Worm (Caenorhabditis elegans) whole organism, L4/young adult: ENCODE results near the gene ncx-7.

Source experiments
- W03F9.2 ChIP-seq: fragments of 150-350 bp; optimal IDR thresholded peaks from 2 replicates; lab custom pipeline; 2014; ENCODE audit warnings: missing biosample characterization, missing genetic modification characterization
- dao-5 ChIP-seq: sonication (generic microtip); optimal IDR thresholded peaks from 2 replicates; lab custom pipeline; 2016; ENCODE audit warnings: missing genotype, missing genetic modification characterization, moderate library complexity, missing compliant biosample characterization
- him-1 ChIP-seq: sonication (generic microtip); optimal IDR thresholded peaks from 2 replicates; lab custom pipeline; 2016; ENCODE audit warnings: missing genotype, missing genetic modification reagents, missing genetic modification characterization, missing compliant biosample characterization

DNA sequence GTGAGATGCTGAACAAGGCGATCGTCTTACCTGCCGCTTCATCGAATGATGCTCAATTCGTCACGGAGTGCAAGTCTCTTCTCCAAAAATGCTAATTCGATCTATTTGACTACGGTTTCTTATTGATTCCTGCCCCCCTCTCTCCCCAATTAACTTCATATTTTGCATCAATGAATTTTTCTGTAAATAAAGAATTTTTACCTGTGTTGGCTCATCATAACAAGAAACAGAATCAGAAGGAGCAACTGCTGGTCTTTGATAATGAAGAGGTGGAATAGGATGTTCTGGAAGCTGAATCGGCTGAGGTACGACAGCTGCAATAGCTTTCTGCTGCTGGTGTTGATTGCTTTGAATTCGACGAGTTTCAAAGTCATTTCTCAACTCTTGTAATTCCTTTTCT lies 40.1 kb upstream of the ncx-7 start:
- TF ChIP-seq W03F9.2 (tag; lab: Kevin White, UChicago) (no peak), dao-5 (tag; lab: Kevin White, UChicago) (no peak), him-1 (tag; lab: Kevin White, UChicago) (no peak)
